Fruit fly (Drosophila melanogaster): ENCODE data around the gene prg.
A peak's percentile ranks its signal among the peaks of the same experiment; 100 is the strongest.

prg gene

DNA sequence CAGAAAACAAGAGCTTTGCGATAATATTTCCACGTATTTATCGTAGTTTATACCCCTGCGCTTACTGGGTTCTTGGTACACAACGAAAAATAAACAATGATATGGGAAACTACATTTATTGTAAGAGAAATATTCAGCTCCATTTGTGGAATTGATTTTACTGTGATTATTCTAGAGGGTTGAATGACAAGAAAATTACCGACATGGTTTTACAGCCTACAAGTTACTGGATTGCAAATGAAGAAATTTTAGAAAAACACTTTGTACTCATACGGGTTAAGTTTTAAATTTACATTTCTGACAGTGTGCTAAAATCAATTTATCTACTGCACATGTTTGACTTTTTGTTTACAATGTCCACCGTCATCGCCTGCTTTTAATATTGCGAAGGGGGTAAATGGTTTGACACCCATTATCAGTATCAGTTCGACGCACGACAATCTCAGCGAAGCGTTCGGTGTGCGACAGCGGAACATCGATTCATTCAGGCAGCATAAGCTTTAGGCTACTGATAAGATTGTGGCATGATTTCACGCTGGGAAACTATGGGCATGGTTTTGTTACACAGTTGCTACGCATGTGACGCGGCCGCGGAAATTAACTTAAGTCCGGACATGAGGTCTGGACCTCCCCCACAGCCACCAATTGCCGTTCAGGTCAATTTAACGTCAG is 2.4 kb upstream of the prg start (continued):
- TF ChIP-seq CG31627 (GFP tag; optimal IDR thresholded peaks at IDR 0.05) (no peak), CG34406 (GFP tag; optimal IDR thresholded peaks at IDR 0.05) (no peak), CG8319 (GFP tag; optimal IDR thresholded peaks at IDR 0.05) (no peak), Smox (GFP tag; optimal IDR thresholded peaks at IDR 0.05) (no peak), CG32006 (GFP tag; optimal IDR thresholded peaks at IDR 0.05) (peak; percentile 33), CG15336 (GFP tag; IDR thresholded peaks at IDR 0.05) (no peak), CG11762 (GFP tag; optimal IDR thresholded peaks at IDR 0.05; ENCODE audit: insufficient read depth) (no peak), lz (GFP tag; optimal IDR thresholded peaks at IDR 0.05) (peak; percentile 22), fd59A (GFP tag; optimal IDR thresholded peaks at IDR 0.05) (no peak), Gug (GFP tag; IDR thresholded peaks at IDR 0.05) (no peak), CG8119 (GFP tag; IDR thresholded peaks at IDR 0.05) (no peak), Sox102F (GFP tag; optimal IDR thresholded peaks at IDR 0.05) (peak; percentile 8), CG11902 (GFP tag; optimal IDR thresholded peaks at IDR 0.05) (no peak), dac (GFP tag; optimal IDR thresholded peaks at IDR 0.05) (no peak)

DNA sequence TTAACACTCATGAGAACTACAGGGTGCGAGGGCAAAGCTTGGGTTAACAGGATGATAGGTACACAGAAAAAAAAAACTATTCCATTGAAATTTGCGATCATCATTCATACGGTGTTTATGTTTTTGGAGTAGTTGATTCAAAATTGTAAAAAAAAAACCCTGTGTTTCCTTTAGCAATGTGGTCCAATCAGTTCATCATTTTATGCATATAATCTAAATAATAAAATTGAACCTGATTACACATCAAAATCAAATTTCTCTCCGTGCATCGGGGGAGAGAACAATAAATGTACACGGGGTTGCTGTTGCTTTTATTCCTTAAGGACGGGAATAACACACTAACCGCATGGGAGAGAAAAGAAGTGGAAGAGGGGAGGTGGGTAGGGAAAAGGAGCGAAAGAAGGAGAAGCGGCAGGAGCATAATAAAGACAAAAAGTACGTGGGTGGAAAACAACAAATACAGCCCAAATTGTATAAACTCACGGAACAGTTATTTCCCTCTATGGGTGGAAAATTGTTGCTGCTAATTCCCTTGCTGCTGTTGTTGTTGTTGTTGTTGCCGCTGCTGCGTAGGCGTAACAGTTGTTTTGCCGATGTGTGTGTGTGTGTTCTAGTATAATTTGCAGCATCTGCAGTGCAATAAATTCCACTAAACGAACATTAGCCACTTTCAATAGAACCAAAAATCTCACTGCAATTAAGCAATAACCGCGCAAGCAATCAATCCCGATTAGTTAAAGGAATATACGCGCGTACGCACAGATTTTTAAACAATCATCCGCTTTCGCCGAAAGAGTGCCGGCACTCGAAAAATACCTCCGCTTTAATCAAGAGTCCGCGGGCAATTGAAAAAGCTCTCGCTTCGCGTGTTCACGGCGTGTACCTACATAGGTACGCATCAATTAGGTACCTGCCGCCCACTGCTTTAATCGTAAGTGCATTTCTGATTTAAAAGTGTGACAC is 863 bp upstream of the prg start, which contains the start of gene Agpat2:
Gene Agpat2, minus strand, starts transcription at position 851 of the 963 bp plus-strand sequence.
- TF ChIP-seq CG6792 (GFP tag; optimal IDR thresholded peaks at IDR 0.05) = peak; percentile 65
- peak; percentile 45 for TF ChIP-seq CG6808 (GFP tag; optimal IDR thresholded peaks at IDR 0.05)
- peak; percentile 69 for TF ChIP-seq Sox14 (GFP tag; optimal IDR thresholded peaks at IDR 0.05)
- peak; percentile 79 for TF ChIP-seq Hr39 (GFP tag; optimal IDR thresholded peaks at IDR 0.05)
- TF ChIP-seq Lpt (GFP tag; optimal IDR thresholded peaks at IDR 0.05) = peak; percentile 2
- peak; percentile 75 for TF ChIP-seq lz (GFP tag; optimal IDR thresholded peaks at IDR 0.05)
- peak; percentile 20 for TF ChIP-seq Eip93F (GFP tag; optimal IDR thresholded peaks at IDR 0.05)
- TF ChIP-seq Blimp-1 (GFP tag; optimal IDR thresholded peaks at IDR 0.05) = peak; percentile 27
- peak; percentile 10 for TF ChIP-seq CG4318 (GFP tag; optimal IDR thresholded peaks at IDR 0.05)
- TF ChIP-seq pdm3 (GFP tag; optimal IDR thresholded peaks at IDR 0.05) = peak; percentile 67
- peak; percentile 37 to 51 for TF ChIP-seq ss (GFP tag; optimal IDR thresholded peaks at IDR 0.05)
- peak; percentile 58 for TF ChIP-seq Hr4 (GFP tag; optimal IDR thresholded peaks at IDR 0.05)
- no peak for TF ChIP-seq Gug (GFP tag; IDR thresholded peaks at IDR 0.05)
- peak; percentile 64 for TF ChIP-seq acj6 (GFP tag; optimal IDR thresholded peaks at IDR 0.05)
- TF ChIP-seq CG8632 (GFP tag; optimal IDR thresholded peaks at IDR 0.05) = peak; percentile 59
- TF ChIP-seq salr (GFP tag; optimal IDR thresholded peaks at IDR 0.05) = peak; percentile 2 to 35
- peak; percentile 82 for TF ChIP-seq esn (GFP tag; optimal IDR thresholded peaks at IDR 0.05)
- TF ChIP-seq CG9139 (GFP tag; optimal IDR thresholded peaks at IDR 0.05) = no peak
- TF ChIP-seq CG11294 (GFP tag; IDR thresholded peaks at IDR 0.05) = no peak
- peak; percentile 57 for TF ChIP-seq spab (GFP tag; optimal IDR thresholded peaks at IDR 0.05)
- TF ChIP-seq CG8319 (GFP tag; optimal IDR thresholded peaks at IDR 0.05) = peak; percentile 30
- TF ChIP-seq CG16779 (tag; optimal IDR thresholded peaks at IDR 0.05) = no peak
- TF ChIP-seq CG1621 (tag; optimal IDR thresholded peaks at IDR 0.05) = peak; percentile 48
- TF ChIP-seq CG32006 (GFP tag; optimal IDR thresholded peaks at IDR 0.05) = peak; percentile 61
- TF ChIP-seq CG6854 (GFP tag; optimal IDR thresholded peaks at IDR 0.05) = no peak
- TF ChIP-seq fkh (GFP tag; optimal IDR thresholded peaks at IDR 0.05) = peak; percentile 6
- TF ChIP-seq CG15336 (GFP tag; IDR thresholded peaks at IDR 0.05) = 0 out of 2 replicates have a peak, but pooled peaks have one; percentile 26
- peak; percentile 62 for TF ChIP-seq CG10669 (GFP tag; optimal IDR thresholded peaks at IDR 0.05)
- TF ChIP-seq svp (GFP tag) = peak; percentile 87
- peak; percentile 20 for TF ChIP-seq CG11762 (GFP tag; optimal IDR thresholded peaks at IDR 0.05; ENCODE audit: insufficient read depth)
- no peak for TF ChIP-seq Hr38 (GFP tag; optimal IDR thresholded peaks at IDR 0.05)
- peak; percentile 92 for TF ChIP-seq Eip78C (GFP tag)
- peak; percentile 53 for TF ChIP-seq Ets96B (tag; optimal IDR thresholded peaks at IDR 0.05)
- peak; percentile 59 for TF ChIP-seq achi (GFP tag; optimal IDR thresholded peaks at IDR 0.05)
- peak; percentile 68 for TF ChIP-seq vri (GFP tag; optimal IDR thresholded peaks at IDR 0.05)
- peak; percentile 79 for TF ChIP-seq topi (GFP tag; optimal IDR thresholded peaks at IDR 0.05)
- 0 out of 3 replicates have a peak, but pooled peaks have one; percentile 11 for TF ChIP-seq eg (GFP tag; IDR thresholded peaks at IDR 0.05)
- TF ChIP-seq CG10631 (GFP tag; optimal IDR thresholded peaks at IDR 0.05) = peak; percentile 59
